Fruit fly (Drosophila melanogaster): Measurements from ENCODE around the gene CG1737.
A peak's percentile ranks its signal among the peaks of the same experiment; 100 is the strongest.

DNA sequence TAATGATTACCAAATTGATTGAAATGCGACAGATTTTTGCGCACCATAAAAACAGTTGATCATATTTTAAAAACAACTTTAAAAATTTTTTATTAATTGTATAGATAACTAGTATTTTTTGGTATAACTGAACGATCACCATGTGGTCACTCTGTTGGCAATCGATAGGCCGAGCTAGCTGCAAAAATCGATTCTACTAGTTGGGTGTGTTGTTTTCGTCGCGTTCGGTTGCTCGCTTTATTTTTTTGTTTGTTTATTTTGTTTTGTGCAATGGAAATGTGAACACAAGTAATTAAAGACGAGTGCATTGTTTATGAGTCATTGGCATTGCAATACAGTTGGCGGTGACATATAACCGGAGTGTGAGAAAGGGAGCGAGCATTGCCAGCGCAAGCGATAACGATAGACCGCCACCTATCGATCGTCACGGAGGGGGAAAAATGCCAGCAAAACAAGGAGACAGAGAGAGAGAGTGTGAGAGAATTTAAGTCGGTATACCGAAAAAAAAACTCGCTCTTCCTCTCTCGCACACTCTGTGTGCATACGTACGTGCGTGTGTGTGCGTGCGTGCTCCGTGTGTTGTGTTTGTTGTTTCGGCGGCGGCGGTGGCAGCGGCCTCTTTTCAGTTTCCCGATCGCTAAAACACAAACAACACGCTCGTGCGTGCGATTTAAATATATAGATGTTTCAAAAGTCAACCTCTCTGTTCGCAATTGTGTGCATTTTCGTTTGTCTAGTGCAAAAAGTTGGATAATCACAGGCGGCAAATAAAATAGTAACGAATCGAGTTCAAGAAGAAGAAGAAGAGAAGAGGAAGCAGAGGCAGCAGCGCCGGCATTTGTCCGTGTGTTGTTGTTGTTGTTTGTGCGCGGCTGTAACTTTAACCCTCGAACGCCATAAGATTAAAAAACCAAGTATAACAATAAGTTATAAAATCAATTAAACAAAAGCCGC, 39.4 kb downstream of the CG1737 start:
- no peak for TF ChIP-seq pros (GFP tag; optimal IDR thresholded peaks at IDR 0.05)
- no peak for TF ChIP-seq jigr1 (GFP tag; IDR thresholded peaks at IDR 0.05)
- TF ChIP-seq Fer2 (tag; optimal IDR thresholded peaks at IDR 0.05): no peak
- peak; percentile 65 for TF ChIP-seq CG9797 (GFP tag; optimal IDR thresholded peaks at IDR 0.05)
- peak; percentile 28 for TF ChIP-seq CG30020 (tag; optimal IDR thresholded peaks at IDR 0.05)
